Worm (Caenorhabditis elegans) whole organism, L2 larva: ENCODE data around the gene F49C5.11.

ENCODE experiments used
- ZK546.5 ChIP-seq: sonication (generic microtip); optimal IDR thresholded peaks from 2 replicates; lab custom pipeline; 2017; ENCODE audit warnings: missing biosample characterization, missing genetic modification characterization
- ceh-82 ChIP-seq: fragments of 150-350 bp; optimal IDR thresholded peaks from 2 replicates; lab custom pipeline; 2014; ENCODE audit warnings: missing biosample characterization, missing genetic modification characterization
- dmd-4 ChIP-seq: sonication (generic microtip); optimal IDR thresholded peaks from 2 replicates; lab custom pipeline; 2017; ENCODE audit warnings: missing biosample characterization, missing genetic modification characterization
- elt-3 ChIP-seq: sonication (generic microtip); optimal IDR thresholded peaks from 2 replicates; lab custom pipeline; 2017; ENCODE audit warnings: missing biosample characterization, missing genetic modification characterization
- mdl-1 ChIP-seq, 2 experiments: fragments of 150-350 bp in 1 of 2; sonication (generic microtip) in 1 of 2; optimal IDR thresholded peaks; 2 replicates each; lab custom pipeline; 2017; ENCODE audit warnings: missing biosample characterization in 2 of 2, missing genetic modification characterization in 2 of 2
- nhr-10 ChIP-seq: sonication (generic microtip); optimal IDR thresholded peaks from 2 replicates; lab custom pipeline; 2017; ENCODE audit warnings: missing biosample characterization, missing genetic modification characterization
- nhr-237 ChIP-seq: fragments of 150-350 bp; optimal IDR thresholded peaks from 2 replicates; lab custom pipeline; 2014; ENCODE audit warnings: missing biosample characterization, missing genetic modification characterization
- unc-62 ChIP-seq: fragments of 150-350 bp; optimal IDR thresholded peaks from 2 replicates; lab custom pipeline; 2014; ENCODE audit warnings: missing biosample characterization, missing genetic modification reagents, missing genetic modification characterization
- zag-1 ChIP-seq: fragments of 150-350 bp; optimal IDR thresholded peaks from 2 replicates; lab custom pipeline; 2014; ENCODE audit warnings: missing biosample characterization, missing genetic modification characterization

DNA sequence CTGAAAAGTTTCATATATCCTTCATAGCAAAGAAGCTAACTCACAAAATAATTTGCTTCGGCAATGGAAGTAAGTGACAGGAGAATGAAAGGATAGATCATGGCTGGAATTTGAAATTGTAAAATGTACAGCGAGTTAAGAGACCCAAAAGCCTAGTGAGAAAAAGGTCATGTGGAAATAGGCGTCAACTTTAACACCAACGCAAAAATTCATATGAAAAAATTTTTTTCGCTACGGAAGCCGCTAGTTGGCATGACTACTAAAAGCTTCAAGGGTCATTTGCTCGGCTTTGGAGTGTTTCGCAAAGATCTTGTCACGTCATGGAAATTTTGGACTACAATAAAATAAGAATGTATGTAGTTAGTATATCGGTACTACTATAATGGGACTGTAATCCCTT, 14.8 kb downstream of the F49C5.11 start, which contains the start of gene Y38E10A.1:
- TF ChIP-seq nhr-237 (tag; lab: Kevin White, UChicago) (no peak), dmd-4 (tag; lab: Kevin White, UChicago) (no peak), mdl-1 (tag; optimal IDR thresholded peaks at IDR 0.05; lab: Kevin White, UChicago) (no peak), ceh-82 (tag; lab: Kevin White, UChicago) (no peak), elt-3 (tag; lab: Kevin White, UChicago) (no peak), zag-1 (tag; lab: Kevin White, UChicago) (no peak), nhr-10 (no peak), unc-62 (no peak), ZK546.5 (no peak)
